Worm (Caenorhabditis elegans): ENCODE results near the gene txt-9.

The txt-9 gene

ce11 chrII:5120612-5121011, 35.0 kb downstream of the txt-9 start:
- no peak for TF ChIP-seq ztf-29 (GFP tag; IDR thresholded peaks at IDR 0.05)
- no peak for TF ChIP-seq T22C8.4 (GFP tag; IDR thresholded peaks at IDR 0.05)
- no peak for TF ChIP-seq tab-1 (GFP tag; IDR thresholded peaks at IDR 0.05)
- no peak for TF ChIP-seq flt-1 (GFP tag; IDR thresholded peaks at IDR 0.05)
- no peak for TF ChIP-seq cog-1 (tag; optimal IDR thresholded peaks at IDR 0.05)
- no peak for TF ChIP-seq ref-1 (GFP tag; conservative IDR thresholded peaks at IDR 0.05)
- TF ChIP-seq klf-2 (GFP tag; conservative IDR thresholded peaks at IDR 0.05), result no peak

ce11 chrII:5130081-5130480, 44.5 kb downstream of the txt-9 start, which contains the start of gene lgc-56:
Gene lgc-56 (plus strand): TSS chrII:5130381.
- TF ChIP-seq med-1 (GFP tag; optimal IDR thresholded peaks at IDR 0.05; ENCODE audit: insufficient read depth), result no peak
- TF ChIP-seq flt-1 (GFP tag; IDR thresholded peaks at IDR 0.05), result no peak
- TF ChIP-seq klf-2 (GFP tag; conservative IDR thresholded peaks at IDR 0.05), result no peak
- TF ChIP-seq cog-1 (tag; optimal IDR thresholded peaks at IDR 0.05), result no peak
- no peak for TF ChIP-seq tab-1 (GFP tag; IDR thresholded peaks at IDR 0.05)

- TF ChIP-seq T22C8.4 (GFP tag; IDR thresholded peaks at IDR 0.05), result no peak
- no peak for TF ChIP-seq ztf-23 (GFP tag; IDR thresholded peaks at IDR 0.05)
- TF ChIP-seq ztf-29 (GFP tag; IDR thresholded peaks at IDR 0.05), result no peak
- no peak for TF ChIP-seq ref-1 (GFP tag; conservative IDR thresholded peaks at IDR 0.05)
- no peak for TF ChIP-seq tab-1 (GFP tag; IDR thresholded peaks at IDR 0.05)
- TF ChIP-seq flt-1 (GFP tag; IDR thresholded peaks at IDR 0.05), result no peak
- TF ChIP-seq klf-2 (GFP tag; conservative IDR thresholded peaks at IDR 0.05), result no peak
- TF ChIP-seq med-1 (GFP tag; optimal IDR thresholded peaks at IDR 0.05; ENCODE audit: insufficient read depth), result no peak
- TF ChIP-seq cog-1 (tag; optimal IDR thresholded peaks at IDR 0.05), result no peak
These were observed 46.2 kb downstream of the txt-9 start for ce11 chrII:5131800-5132199.

Measured in whole organism, midembryonic.